Worm (Caenorhabditis elegans) whole organism, late embryonic: Measurements from ENCODE around the gene ZK546.19.

ENCODE experiments used
- ama-1 ChIP-seq: fragments of 150-350 bp; optimal IDR thresholded peaks from 2 replicates; lab custom pipeline; 2014
- ceh-14 ChIP-seq: sonication (generic microtip); optimal IDR thresholded peaks from 2 replicates; lab custom pipeline; 2016; ENCODE audit warnings: missing genotype, missing genetic modification characterization, missing compliant biosample characterization
- gmeb-2 ChIP-seq: sonication (generic microtip); optimal IDR thresholded peaks from 2 replicates; lab custom pipeline; 2016; ENCODE audit warnings: missing genetic modification characterization, inconsistent platforms, missing compliant biosample characterization
- rnt-1 ChIP-seq: sonication (generic microtip); optimal IDR thresholded peaks from 2 replicates; lab custom pipeline; 2016; ENCODE audit warnings: missing genetic modification characterization, missing compliant biosample characterization
- syd-9 ChIP-seq: sonication (generic microtip); optimal IDR thresholded peaks from 2 replicates; lab custom pipeline; 2016; ENCODE audit warnings: mild to moderate bottlenecking, missing genetic modification characterization, moderate library complexity, missing compliant biosample characterization

DNA sequence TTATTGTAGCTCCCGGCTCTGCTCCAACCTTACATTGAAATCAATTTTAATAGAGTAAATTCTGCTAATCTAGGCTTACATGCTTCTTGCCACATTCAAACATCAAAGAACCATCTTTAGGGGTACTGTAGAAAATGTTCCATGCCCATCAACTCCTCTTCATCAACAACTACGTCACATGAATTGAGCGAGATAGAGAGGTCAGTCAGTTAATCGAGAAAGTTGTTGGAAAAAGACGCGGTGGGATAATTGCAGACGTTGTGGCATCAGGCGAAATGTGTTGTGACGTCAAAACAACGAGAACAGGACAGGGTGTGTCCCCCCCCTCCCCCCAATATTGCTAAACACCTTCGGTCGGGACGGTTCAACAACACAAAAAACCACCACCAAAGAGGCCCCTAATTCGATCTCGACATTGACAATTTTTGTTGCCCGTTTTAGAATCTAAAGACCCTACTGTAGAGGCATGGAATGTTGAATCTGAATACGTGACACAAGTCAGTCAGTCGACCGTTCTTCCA is 23.0 kb upstream of the ZK546.19 start:
- TF ChIP-seq syd-9 (tag; lab: Kevin White, UChicago) (no peak), ama-1 (no peak), gmeb-2 (tag; lab: Kevin White, UChicago) (no peak), rnt-1 (no peak), ceh-14 (tag; lab: Kevin White, UChicago) (no peak)
